Fruit fly (Drosophila melanogaster): ENCODE data around the gene pon.

Gene pon

DNA sequence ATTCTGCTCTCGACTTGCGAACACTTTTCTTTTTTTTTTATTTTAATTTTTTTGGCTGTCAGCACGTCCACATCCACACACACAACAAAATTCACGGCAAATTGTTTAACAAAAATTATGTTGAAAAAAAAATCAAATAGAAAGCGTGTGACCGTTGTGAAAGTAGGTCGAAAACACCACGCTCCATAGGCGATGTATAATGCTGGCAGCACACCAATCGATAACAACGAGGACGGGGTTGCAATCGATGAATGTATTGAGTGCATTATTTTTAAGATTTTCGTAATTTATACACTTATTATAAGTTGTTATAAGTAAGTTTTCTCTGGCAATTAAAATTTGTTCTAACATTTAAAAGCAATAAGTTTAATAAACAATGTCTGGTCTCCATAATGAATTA, 50.6 kb downstream of the pon start, which contains the start of gene Pp2C1 (continued):
- TF ChIP-seq E2f2 (GFP tag; IDR thresholded peaks at IDR 0.05) (no peak), CG13287 (GFP tag; IDR thresholded peaks at IDR 0.05; ENCODE audit: partially characterized antibody) (peak; percentile 73), CG10543 (GFP tag; optimal IDR thresholded peaks at IDR 0.05) (no peak), Sox102F (GFP tag; optimal IDR thresholded peaks at IDR 0.05) (no peak), CG12219 (GFP tag; optimal IDR thresholded peaks at IDR 0.05) (no peak), CG10431 (GFP tag; optimal IDR thresholded peaks at IDR 0.05) (no peak), al (GFP tag; IDR thresholded peaks at IDR 0.05) (no peak), CG15479 (GFP tag; optimal IDR thresholded peaks at IDR 0.05) (no peak), CG4404 (GFP tag; IDR thresholded peaks at IDR 0.05) (no peak), CG3065 (GFP tag; optimal IDR thresholded peaks at IDR 0.05) (no peak), pho (GFP tag; optimal IDR thresholded peaks at IDR 0.05) (peak; percentile 5), sima (GFP tag; optimal IDR thresholded peaks at IDR 0.05) (no peak), CG11093 (GFP tag; IDR thresholded peaks at IDR 0.05) (no peak), CG13624 (GFP tag; optimal IDR thresholded peaks at IDR 0.05) (no peak), NC2β (GFP tag; optimal IDR thresholded peaks at IDR 0.05) (no peak), ro (GFP tag; IDR thresholded peaks at IDR 0.05) (no peak), CG17385 (GFP tag; optimal IDR thresholded peaks at IDR 0.05) (no peak), p53 (GFP tag; optimal IDR thresholded peaks at IDR 0.05) (no peak), schlank (tag; optimal IDR thresholded peaks at IDR 0.05) (no peak), Elba2 (GFP tag; optimal IDR thresholded peaks at IDR 0.05) (peak; percentile 79), slp2 (GFP tag; optimal IDR thresholded peaks at IDR 0.05) (no peak), CG18011 (GFP tag; optimal IDR thresholded peaks at IDR 0.05) (no peak), CG33557 (GFP tag; optimal IDR thresholded peaks at IDR 0.05) (no peak), CG2678 (tag; optimal IDR thresholded peaks at IDR 0.05) (no peak), CG11723 (GFP tag; optimal IDR thresholded peaks at IDR 0.05) (no peak), CG6175 (GFP tag; IDR thresholded peaks at IDR 0.05) (no peak), Sry-δ (GFP tag; optimal IDR thresholded peaks at IDR 0.05) (peak; percentile 73), fd3F (GFP tag; optimal IDR thresholded peaks at IDR 0.05) (no peak), row (GFP tag; IDR thresholded peaks at IDR 0.05) (peak; percentile 72), caup (GFP tag; optimal IDR thresholded peaks at IDR 0.05; ENCODE audit: severe bottlenecking) (no peak), Taf1 (GFP tag; IDR thresholded peaks at IDR 0.05) (no peak), Xbp1 (GFP tag; optimal IDR thresholded peaks at IDR 0.05) (no peak), CG11504 (tag; optimal IDR thresholded peaks at IDR 0.05) (no peak), Stat92E (GFP tag; optimal IDR thresholded peaks at IDR 0.05) (no peak), Hr78 (GFP tag; optimal IDR thresholded peaks at IDR 0.05) (no peak), inv (GFP tag; IDR thresholded peaks at IDR 0.05; ENCODE audit: partially characterized antibody) (peak; percentile 74), CG9932 (GFP tag; IDR thresholded peaks at IDR 0.05) (peak; percentile 52; the same call in 1 of the 2 replicates), CG1529 (GFP tag; optimal IDR thresholded peaks at IDR 0.05) (no peak), HHEX (GFP tag; optimal IDR thresholded peaks at IDR 0.05) (no peak), mam (GFP tag; optimal IDR thresholded peaks at IDR 0.05) (no peak), Awh (GFP tag; IDR thresholded peaks at IDR 0.05) (no peak), chm (GFP tag; IDR thresholded peaks at IDR 0.05) (no peak), CG13296 (GFP tag; optimal IDR thresholded peaks at IDR 0.05) (no peak), tx (GFP tag; optimal IDR thresholded peaks at IDR 0.05) (no peak), CG11247 (GFP tag; IDR thresholded peaks at IDR 0.05) (no peak), nerfin-2 (GFP tag; IDR thresholded peaks at IDR 0.05; ENCODE audit: partially characterized antibody) (peak; percentile 68; the same call in 1 of the 2 replicates), HLH54F (GFP tag; optimal IDR thresholded peaks at IDR 0.05) (no peak), fd64A (GFP tag; optimal IDR thresholded peaks at IDR 0.05) (no peak), Hand (GFP tag; optimal IDR thresholded peaks at IDR 0.05) (no peak), CG2120 (GFP tag; optimal IDR thresholded peaks at IDR 0.05) (peak; percentile 7), CG15011 (GFP tag; optimal IDR thresholded peaks at IDR 0.05) (no peak)

All from whole organism, embryonic.